Worm (Caenorhabditis elegans) whole organism, young adult: ENCODE data around the gene D1025.10.

Source experiments
- B0336.3 ChIP-seq: fragments of 200-800 bp; sonication (Bioruptor generic); IDR thresholded peaks from 2 replicates; pipeline ENCODE4 v1.3.6; 2022; ENCODE audit warnings: missing genetic modification characterization, missing compliant biosample characterization
- C06A6.2 ChIP-seq: fragments of 200-800 bp; sonication (Bioruptor generic); conservative IDR thresholded peaks from 2 replicates; pipeline ENCODE4 v1.3.6; 2022; ENCODE audit warnings: missing genetic modification characterization, missing compliant biosample characterization
- C17E4.6 ChIP-seq: fragments of 200-800 bp; sonication (Bioruptor generic); IDR thresholded peaks from 2 replicates; pipeline ENCODE4 v1.3.6; 2022; ENCODE audit warnings: missing genetic modification reagents, missing genetic modification characterization, missing compliant biosample characterization
- D2030.7 ChIP-seq: fragments of 200-800 bp; sonication (Bioruptor generic); IDR thresholded peaks from 2 replicates; pipeline ENCODE4 v1.3.6; 2022; ENCODE audit warnings: missing genetic modification reagents, missing genetic modification characterization, missing compliant biosample characterization
- F10E7.11 ChIP-seq: sonication (generic microtip); optimal IDR thresholded peaks from 2 replicates; lab custom pipeline; 2017; ENCODE audit warnings: mild to moderate bottlenecking, missing genetic modification characterization, moderate library complexity, missing compliant biosample characterization
- F22D6.2 ChIP-seq: sonication (generic microtip); optimal IDR thresholded peaks from 2 replicates; lab custom pipeline; 2016; ENCODE audit warnings: mild to moderate bottlenecking, missing genetic modification characterization, missing compliant biosample characterization
- F49E8.2 ChIP-seq: sonication (generic microtip); optimal IDR thresholded peaks from 3 replicates; lab custom pipeline; 2017; ENCODE audit warnings: missing genetic modification characterization, mild to moderate bottlenecking, missing compliant biosample characterization, antibody characterized with exemption, moderate library complexity; ENCODE audit not compliant: insufficient read depth
- F57C9.4 ChIP-seq: sonication (generic microtip); optimal IDR thresholded peaks from 2 replicates; lab custom pipeline; 2017; ENCODE audit warnings: mild to moderate bottlenecking, missing genetic modification characterization, missing compliant biosample characterization
- K12H6.12 ChIP-seq: fragments of 200-800 bp; sonication (Bioruptor generic); optimal IDR thresholded peaks from 2 replicates; lab custom pipeline; 2018; ENCODE audit warnings: mild to moderate bottlenecking, missing genetic modification characterization, missing compliant biosample characterization
- Y67H2A.10 ChIP-seq: fragments of 200-800 bp; sonication (Bioruptor generic); conservative IDR thresholded peaks from 2 replicates; pipeline ENCODE4 v1.3.6; 2022; ENCODE audit warnings: missing genetic modification reagents, missing genetic modification characterization, missing compliant biosample characterization
- ZK185.1 ChIP-seq: sonication (generic microtip); optimal IDR thresholded peaks from 2 replicates; lab custom pipeline; 2016; ENCODE audit warnings: mild to moderate bottlenecking, missing genetic modification characterization, missing compliant biosample characterization; ENCODE audit not compliant: poor library complexity, severe bottlenecking
- aptf-2 ChIP-seq: fragments of 200-800 bp; sonication (Bioruptor generic); conservative IDR thresholded peaks from 2 replicates; pipeline ENCODE4 v1.3.6; 2022; ENCODE audit warnings: missing genetic modification reagents, missing genetic modification characterization, missing compliant biosample characterization
- aptf-3 ChIP-seq: fragments of 200-800 bp; sonication (Bioruptor generic); IDR thresholded peaks from 2 replicates; pipeline ENCODE4 v1.3.6; 2022; ENCODE audit warnings: missing genetic modification characterization, missing compliant biosample characterization
- attf-6 ChIP-seq: fragments of 200-800 bp; sonication (Bioruptor generic); IDR thresholded peaks from 2 replicates; pipeline ENCODE4 v1.3.6; 2022; ENCODE audit warnings: missing genetic modification reagents, missing genetic modification characterization, missing compliant biosample characterization
- bed-1 ChIP-seq: fragments of 200-800 bp; sonication (Bioruptor generic); IDR thresholded peaks from 2 replicates; pipeline ENCODE4 v1.3.6; 2022; ENCODE audit warnings: missing genetic modification reagents, missing genetic modification characterization, missing compliant biosample characterization
- ccch-3 ChIP-seq: fragments of 200-800 bp; sonication (Bioruptor generic); optimal IDR thresholded peaks from 2 replicates; lab custom pipeline; 2018; ENCODE audit warnings: mild to moderate bottlenecking, missing genetic modification characterization, missing compliant biosample characterization
- cebp-1 ChIP-seq, 2 experiments: fragments of 200-800 bp in 1 of 2; sonication (Bioruptor generic) in 1 of 2; sonication (generic microtip) in 1 of 2; IDR thresholded peaks in 1 of 2; optimal IDR thresholded peaks in 1 of 2; 2 replicates each; pipeline versions ENCODE4 v1.3.6 to Lab custom; 2017 to 2022; ENCODE audit warnings: missing compliant biosample characterization in 2 of 2, missing genetic modification characterization in 2 of 2, mild to moderate bottlenecking in 1 of 2, missing genetic modification reagents in 1 of 2, moderate library complexity in 1 of 2
- ceh-100 ChIP-seq: fragments of 200-800 bp; sonication (Bioruptor generic); IDR thresholded peaks from 2 replicates; pipeline ENCODE4 v1.3.6; 2022; ENCODE audit warnings: missing genetic modification reagents, missing genetic modification characterization, missing compliant biosample characterization
- ceh-91 ChIP-seq: fragments of 200-800 bp; sonication (Bioruptor generic); IDR thresholded peaks from 2 replicates; pipeline ENCODE4 v1.3.6; 2022; ENCODE audit warnings: missing genetic modification reagents, missing genetic modification characterization, missing compliant biosample characterization
- chd-7 ChIP-seq: sonication (generic microtip); optimal IDR thresholded peaks from 2 replicates; lab custom pipeline; 2016; ENCODE audit warnings: mild to moderate bottlenecking, missing genetic modification characterization, moderate library complexity, missing compliant biosample characterization
- dox-1 ChIP-seq: fragments of 200-800 bp; sonication (Bioruptor generic); IDR thresholded peaks from 2 replicates; pipeline ENCODE4 v1.3.6; 2022; ENCODE audit warnings: missing genetic modification reagents, missing genetic modification characterization, missing compliant biosample characterization
- egl-18 ChIP-seq: fragments of 200-800 bp; sonication (Bioruptor generic); IDR thresholded peaks from 2 replicates; pipeline ENCODE4 v1.3.6; 2022; ENCODE audit warnings: missing genetic modification reagents, missing genetic modification characterization, missing compliant biosample characterization
- fkh-3 ChIP-seq: sonication (generic microtip); optimal IDR thresholded peaks from 2 replicates; lab custom pipeline; 2016; ENCODE audit warnings: mild to moderate bottlenecking, missing genetic modification characterization, missing compliant biosample characterization
- gei-17 ChIP-seq: fragments of 200-800 bp; sonication (Bioruptor generic); optimal IDR thresholded peaks from 2 replicates; lab custom pipeline; 2018; ENCODE audit warnings: mild to moderate bottlenecking, missing genetic modification characterization, missing compliant biosample characterization
- hlh-12 ChIP-seq: sonication (generic microtip); optimal IDR thresholded peaks from 2 replicates; lab custom pipeline; 2016; ENCODE audit warnings: missing genetic modification characterization, missing compliant biosample characterization
- hlh-26 ChIP-seq: fragments of 200-800 bp; sonication (Bioruptor generic); conservative IDR thresholded peaks from 2 replicates; pipeline ENCODE4 v1.3.6; 2022; ENCODE audit warnings: missing genetic modification reagents, missing genetic modification characterization, missing compliant biosample characterization
- lin-35 ChIP-seq, 3 experiments: fragments of 150-350 bp in 2 of 3; sonication (generic microtip) in 1 of 3; optimal IDR thresholded peaks; 2 replicates each; lab custom pipeline; 2014 to 2018; ENCODE audit warnings: missing biosample characterization in 3 of 3, missing genetic modification characterization in 3 of 3, missing genetic modification reagents in 3 of 3
- lin-54 ChIP-seq: fragments of 200-800 bp; sonication (Bioruptor generic); optimal IDR thresholded peaks from 2 replicates; lab custom pipeline; 2018; ENCODE audit warnings: mild to moderate bottlenecking, missing genetic modification characterization, missing compliant biosample characterization
- madf-10 ChIP-seq: sonication (generic microtip); optimal IDR thresholded peaks from 2 replicates; lab custom pipeline; 2016; ENCODE audit warnings: mild to moderate bottlenecking, missing genetic modification characterization, missing compliant biosample characterization
- mxl-1 ChIP-seq: sonication (generic microtip); optimal IDR thresholded peaks from 2 replicates; lab custom pipeline; 2016; ENCODE audit warnings: missing genetic modification characterization, missing compliant biosample characterization
- nfya-1 ChIP-seq: sonication (generic microtip); optimal IDR thresholded peaks from 2 replicates; lab custom pipeline; 2017; ENCODE audit warnings: antibody characterized with exemption, missing compliant biosample characterization, missing genetic modification characterization, borderline replicate concordance; ENCODE audit not compliant: insufficient read depth
- nfya-2 ChIP-seq: fragments of 200-800 bp; sonication (Bioruptor generic); IDR thresholded peaks from 2 replicates; pipeline ENCODE4 v1.3.6; 2022; ENCODE audit warnings: missing genetic modification reagents, missing genetic modification characterization, missing compliant biosample characterization
- nhr-120 ChIP-seq: fragments of 200-800 bp; sonication (Bioruptor generic); IDR thresholded peaks from 2 replicates; pipeline ENCODE4 v1.3.6; 2022; ENCODE audit warnings: missing genetic modification characterization, missing compliant biosample characterization
- nhr-80 ChIP-seq: sonication (generic microtip); optimal IDR thresholded peaks from 2 replicates; lab custom pipeline; 2016; ENCODE audit warnings: missing genetic modification characterization, missing compliant biosample characterization
- nhr-90 ChIP-seq: sonication (generic microtip); optimal IDR thresholded peaks from 2 replicates; lab custom pipeline; 2016; ENCODE audit warnings: missing genotype, mild to moderate bottlenecking, missing genetic modification characterization, missing compliant biosample characterization
- pha-4 ChIP-seq: fragments of 150-350 bp; sonication (generic microtip); optimal IDR thresholded peaks from 2 replicates; lab custom pipeline; 2014; ENCODE audit warnings: missing biosample characterization, missing genetic modification reagents, missing genetic modification characterization
- rpc-1 ChIP-seq, 2 experiments: fragments of 150-350 bp in 1 of 2; sonication (generic microtip) in 1 of 2; optimal IDR thresholded peaks; 2 replicates each; lab custom pipeline; 2014 to 2018; ENCODE audit warnings: missing biosample characterization in 1 of 2, missing genetic modification characterization in 1 of 2, missing genetic modification reagents in 1 of 2, missing genotype in 1 of 2
- snpc-1.3 ChIP-seq: sonication (generic microtip); optimal IDR thresholded peaks from 2 replicates; lab custom pipeline; 2017; ENCODE audit warnings: missing genetic modification characterization, mild to moderate bottlenecking, missing compliant biosample characterization, antibody characterized with exemption, moderate library complexity, missing genotype, missing genetic modification reagents; ENCODE audit not compliant: insufficient read depth
- somi-1 ChIP-seq: fragments of 200-800 bp; sonication (Bioruptor generic); optimal IDR thresholded peaks from 2 replicates; lab custom pipeline; 2018; ENCODE audit warnings: mild to moderate bottlenecking, missing genetic modification characterization, missing compliant biosample characterization
- tbx-9 ChIP-seq: sonication (generic microtip); optimal IDR thresholded peaks from 2 replicates; lab custom pipeline; 2016; ENCODE audit warnings: borderline replicate concordance, missing genetic modification characterization, inconsistent platforms, missing compliant biosample characterization
- unc-130 ChIP-seq: sonication (generic microtip); optimal IDR thresholded peaks from 2 replicates; lab custom pipeline; 2016; ENCODE audit warnings: missing genetic modification reagents, missing genetic modification characterization, missing compliant biosample characterization
- zfh-2 ChIP-seq: fragments of 200-800 bp; sonication (Bioruptor generic); conservative IDR thresholded peaks from 2 replicates; pipeline ENCODE4 v1.3.6; 2022; ENCODE audit warnings: missing genetic modification reagents, missing genetic modification characterization, missing compliant biosample characterization
- ztf-22 ChIP-seq: fragments of 200-800 bp; sonication (Bioruptor generic); optimal IDR thresholded peaks from 2 replicates; lab custom pipeline; 2018; ENCODE audit warnings: mild to moderate bottlenecking, missing genetic modification characterization, moderate library complexity, missing compliant biosample characterization
- ztf-3 ChIP-seq: fragments of 200-800 bp; sonication (Bioruptor generic); optimal IDR thresholded peaks from 2 replicates; lab custom pipeline; 2018; ENCODE audit warnings: mild to moderate bottlenecking, missing genetic modification characterization, missing compliant biosample characterization
- ztf-6 ChIP-seq: fragments of 200-800 bp; sonication (Bioruptor generic); IDR thresholded peaks from 2 replicates; pipeline ENCODE4 v1.3.6; 2022; ENCODE audit warnings: missing genetic modification reagents, missing genetic modification characterization, missing compliant biosample characterization

The D1025.10 gene

DNA sequence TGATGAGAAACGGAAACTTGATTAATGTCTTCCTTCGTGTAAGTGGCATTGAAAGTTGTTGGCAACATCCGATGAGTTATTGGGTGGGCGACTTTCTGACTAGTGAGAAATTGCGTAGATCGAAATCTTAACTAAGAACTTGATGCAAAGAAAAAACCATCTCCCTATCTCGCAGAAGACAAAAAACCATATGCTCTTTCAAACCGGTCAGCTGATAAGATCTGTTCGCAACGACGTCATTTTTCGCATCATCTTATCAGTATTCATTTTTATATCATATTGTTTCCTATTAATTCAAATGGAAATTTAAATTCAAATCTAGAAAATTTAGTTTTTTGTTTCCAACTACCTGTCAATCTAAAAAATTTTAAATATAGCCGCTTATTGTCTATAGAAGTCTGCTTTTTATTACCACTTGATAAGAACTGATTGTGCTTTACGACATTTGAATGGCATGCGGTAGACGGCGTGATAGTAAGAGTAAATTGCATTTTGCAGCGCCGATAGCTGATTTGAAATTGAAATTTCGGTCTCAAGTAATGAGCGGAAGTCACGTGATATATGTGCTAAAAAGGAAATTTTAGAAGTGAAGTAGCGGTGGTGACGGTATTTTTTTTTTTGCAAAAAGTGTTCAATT, 16.1 kb upstream of the D1025.10 start (continued):
- TF ChIP-seq fkh-3 (tag; lab: Kevin White, UChicago): no peak
- peak; percentile 40 for TF ChIP-seq nhr-90 (tag; lab: Kevin White, UChicago)
- no peak for TF ChIP-seq rpc-1 (optimal IDR thresholded peaks at IDR 0.05; lab: Kevin White, UChicago)
- TF ChIP-seq rpc-1 (tag; optimal IDR thresholded peaks at IDR 0.05; lab: Kevin White, UChicago): no peak
- TF ChIP-seq gei-17 (GFP tag; lab: Kevin White, UChicago): peak; percentile 19
- no peak for TF ChIP-seq K12H6.12
- no peak for TF ChIP-seq cebp-1 (GFP tag; IDR thresholded peaks at IDR 0.05; lab: Robert Waterston, UW)
- TF ChIP-seq cebp-1 (tag; optimal IDR thresholded peaks at IDR 0.05; lab: Kevin White, UChicago): peak; percentile 50
- TF ChIP-seq ceh-100 (GFP tag; lab: Robert Waterston, UW): no peak
- TF ChIP-seq C17E4.6 (GFP tag; lab: Robert Waterston, UW): no peak
- no peak for TF ChIP-seq mxl-1 (tag; lab: Kevin White, UChicago)
- TF ChIP-seq pha-4 (tag; lab: Kevin White, UChicago): peak; percentile 43
- peak; percentile 89 for TF ChIP-seq ztf-22 (GFP tag; lab: Kevin White, UChicago)
- TF ChIP-seq chd-7 (tag; lab: Kevin White, UChicago): peak; percentile 69
- TF ChIP-seq nhr-80 (tag; lab: Kevin White, UChicago): peak; percentile 97
- no peak for TF ChIP-seq ZK185.1 (tag; lab: Kevin White, UChicago)
- peak; percentile 24 for TF ChIP-seq F22D6.2 (tag; lab: Kevin White, UChicago)

DNA sequence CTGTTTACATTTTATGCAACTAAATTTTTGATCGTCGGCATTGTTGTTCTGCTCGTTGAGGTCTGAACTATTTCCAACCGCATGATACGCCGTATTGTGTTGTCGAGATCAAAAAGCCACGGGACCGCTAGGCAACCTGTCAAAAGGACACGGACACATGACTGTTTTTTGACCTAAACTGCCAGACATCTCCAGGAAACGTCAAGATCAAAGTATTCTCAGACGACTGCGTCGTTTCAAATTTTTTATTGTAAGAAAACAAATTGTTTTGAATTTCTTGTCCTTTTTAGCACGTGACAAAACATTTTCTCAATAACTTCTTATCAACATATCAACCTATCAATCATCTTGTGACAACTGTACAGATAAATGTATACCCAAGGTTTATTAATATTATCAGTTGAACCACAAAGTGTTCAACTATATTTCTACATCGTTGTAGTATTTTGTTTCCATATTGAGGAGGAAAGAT, 14.5 kb upstream of the D1025.10 start:
- TF ChIP-seq ccch-3 (GFP tag; lab: Kevin White, UChicago): no peak
- TF ChIP-seq F57C9.4 (tag; lab: Kevin White, UChicago): no peak
- no peak for TF ChIP-seq nfya-1 (tag; lab: Kevin White, UChicago)
- TF ChIP-seq egl-18 (GFP tag; lab: Robert Waterston, UW): no peak
- TF ChIP-seq lin-35 (GFP tag; optimal IDR thresholded peaks at IDR 0.05; lab: Kevin White, UChicago): peak in 1 of 3 experiments; percentile 28
- TF ChIP-seq ztf-6 (GFP tag; lab: Robert Waterston, UW): no peak
- no peak for TF ChIP-seq aptf-2 (GFP tag; lab: Robert Waterston, UW)
- no peak for TF ChIP-seq ceh-91 (GFP tag; lab: Robert Waterston, UW)
- peak; percentile 74 for TF ChIP-seq C06A6.2 (GFP tag; lab: Robert Waterston, UW)
- no peak for TF ChIP-seq nhr-120 (GFP tag; lab: Robert Waterston, UW)
- TF ChIP-seq C17E4.6 (GFP tag; lab: Robert Waterston, UW): no peak
- no peak for TF ChIP-seq ztf-3 (GFP tag; lab: Kevin White, UChicago)
- no peak for TF ChIP-seq F49E8.2 (tag; lab: Kevin White, UChicago)
- TF ChIP-seq ZK185.1 (tag; lab: Kevin White, UChicago): no peak
- TF ChIP-seq nfya-2 (GFP tag; lab: Robert Waterston, UW): no peak
- TF ChIP-seq snpc-1.3 (tag; lab: Kevin White, UChicago): no peak
- TF ChIP-seq lin-54: peak; percentile 12
- peak; percentile 76; the same call in 1 of the 2 replicates for TF ChIP-seq B0336.3 (GFP tag; lab: Robert Waterston, UW)
- no peak for TF ChIP-seq madf-10 (tag; lab: Kevin White, UChicago)
- TF ChIP-seq hlh-26 (GFP tag; lab: Robert Waterston, UW): no peak
- TF ChIP-seq bed-1 (GFP tag; lab: Robert Waterston, UW): no peak
- 0 out of 2 replicates have a peak, but pooled peaks have one; percentile 35 for TF ChIP-seq dox-1 (GFP tag; lab: Robert Waterston, UW)
- TF ChIP-seq F22D6.2 (tag; lab: Kevin White, UChicago): peak; percentile 44
- no peak for TF ChIP-seq D2030.7 (GFP tag; lab: Robert Waterston, UW)
- TF ChIP-seq zfh-2 (GFP tag; lab: Robert Waterston, UW): no peak; the same call in 1 of the 2 replicates
- TF ChIP-seq tbx-9 (tag; lab: Kevin White, UChicago): no peak
- no peak for TF ChIP-seq Y67H2A.10 (GFP tag; lab: Robert Waterston, UW)
- no peak for TF ChIP-seq attf-6 (GFP tag; lab: Robert Waterston, UW)
- no peak for TF ChIP-seq F10E7.11 (tag; lab: Kevin White, UChicago)
- no peak for TF ChIP-seq aptf-3
- TF ChIP-seq somi-1 (GFP tag; lab: Kevin White, UChicago): peak; percentile 90
- no peak for TF ChIP-seq unc-130 (GFP tag; lab: Kevin White, UChicago)
- TF ChIP-seq hlh-12 (tag; lab: Kevin White, UChicago): no peak
